Fruit fly (Drosophila melanogaster) whole organism, embryonic: Measurements from ENCODE around the gene CG31636.

Source experiments
- Atf3 ChIP-seq: fragments of 200-800 bp; sonication (Bioruptor generic); optimal IDR thresholded peaks from 3 replicates; lab custom pipeline; 2016; ENCODE audit warnings: missing biosample characterization, missing genetic modification characterization
- CG10147 ChIP-seq: fragments of 200-800 bp; sonication (Bioruptor generic); optimal IDR thresholded peaks from 2 replicates; lab custom pipeline; 2019; ENCODE audit warnings: missing biosample characterization, mild to moderate bottlenecking, missing genetic modification characterization, moderate library complexity
- CG10431 ChIP-seq: fragments of 200-800 bp; sonication (Bioruptor generic); optimal IDR thresholded peaks from 3 replicates; lab custom pipeline; 2018; ENCODE audit warnings: missing biosample characterization, mild to moderate bottlenecking, missing genetic modification characterization
- CG12071 ChIP-seq: fragments of 200-800 bp; sonication (Bioruptor generic); optimal IDR thresholded peaks from 3 replicates; lab custom pipeline; 2018; ENCODE audit warnings: missing biosample characterization, mild to moderate bottlenecking, missing genetic modification characterization
- CG12942 ChIP-seq: fragments of 200-800 bp; sonication (Bioruptor generic); optimal IDR thresholded peaks from 3 replicates; lab custom pipeline; 2016; ENCODE audit warnings: missing biosample characterization, missing genetic modification characterization
- CG13624 ChIP-seq: fragments of 200-800 bp; sonication (Bioruptor generic); optimal IDR thresholded peaks from 2 replicates; lab custom pipeline; 2016; ENCODE audit warnings: missing biosample characterization, missing genetic modification characterization
- CG14050 ChIP-seq: fragments of 200-800 bp; sonication (Bioruptor generic); IDR thresholded peaks from 3 replicates; pipeline ENCODE4 v1.3.6; 2022; ENCODE audit warnings: missing biosample characterization, missing genetic modification characterization
- CG15269 ChIP-seq: fragments of 200-800 bp; sonication (Bioruptor generic); optimal IDR thresholded peaks from 2 replicates; lab custom pipeline; 2018; ENCODE audit warnings: missing biosample characterization, mild to moderate bottlenecking, missing genetic modification characterization, moderate library complexity
- CG15696 ChIP-seq: fragments of 200-800 bp; sonication (Bioruptor generic); optimal IDR thresholded peaks from 2 replicates; lab custom pipeline; 2019; ENCODE audit warnings: missing biosample characterization, mild to moderate bottlenecking, missing genetic modification characterization, moderate library complexity
- CG1647 ChIP-seq: fragments of 200-800 bp; sonication (Bioruptor generic); optimal IDR thresholded peaks from 3 replicates; lab custom pipeline; 2016; ENCODE audit warnings: missing biosample characterization, missing genetic modification characterization
- CG16779 ChIP-seq: fragments of 200-800 bp; sonication (Bioruptor generic); IDR thresholded peaks from 2 replicates; pipeline ENCODE4 v1.3.6; 2022; ENCODE audit warnings: missing biosample characterization, missing genetic modification characterization
- CG17612 ChIP-seq: fragments of 200-800 bp; sonication (Bioruptor generic); IDR thresholded peaks from 2 replicates; pipeline ENCODE4 v1.3.6; 2022; ENCODE audit warnings: missing biosample characterization, missing genetic modification characterization
- CG18476 ChIP-seq: fragments of 200-800 bp; sonication (Bioruptor generic); optimal IDR thresholded peaks from 2 replicates; lab custom pipeline; 2016; ENCODE audit warnings: missing biosample characterization, mild to moderate bottlenecking, missing genetic modification characterization
- CG2129 ChIP-seq: fragments of 200-800 bp; sonication (Bioruptor generic); IDR thresholded peaks from 2 replicates; pipeline ENCODE4 v1.3.6; 2022; ENCODE audit warnings: missing biosample characterization, missing genetic modification characterization; ENCODE audit not compliant: partially characterized antibody
- CG2202 ChIP-seq: fragments of 200-800 bp; sonication (Bioruptor generic); optimal IDR thresholded peaks from 2 replicates; lab custom pipeline; 2018; ENCODE audit warnings: missing biosample characterization, mild to moderate bottlenecking, missing genetic modification characterization
- CG30431 ChIP-seq: fragments of 200-800 bp; sonication (Bioruptor generic); optimal IDR thresholded peaks from 2 replicates; lab custom pipeline; 2017; ENCODE audit warnings: missing biosample characterization, missing genetic modification characterization
- CG3838 ChIP-seq: fragments of 200-800 bp; sonication (Bioruptor generic); optimal IDR thresholded peaks from 3 replicates; lab custom pipeline; 2016; ENCODE audit warnings: missing biosample characterization, missing genetic modification characterization
- CG7372 ChIP-seq: fragments of 200-800 bp; sonication (Bioruptor generic); IDR thresholded peaks from 2 replicates; pipeline ENCODE4 v1.3.6; 2022; ENCODE audit warnings: missing biosample characterization, missing genetic modification characterization
- CG7786 ChIP-seq: fragments of 200-800 bp; sonication (Bioruptor generic); optimal IDR thresholded peaks from 2 replicates; lab custom pipeline; 2016; ENCODE audit warnings: missing biosample characterization, missing genetic modification characterization
- CHES-1-like ChIP-seq: fragments of 200-800 bp; sonication (Bioruptor generic); optimal IDR thresholded peaks from 2 replicates; lab custom pipeline; 2016; ENCODE audit warnings: missing biosample characterization, missing genetic modification characterization
- Doc2 ChIP-seq: fragments of 200-800 bp; sonication (Bioruptor generic); IDR thresholded peaks from 2 replicates; pipeline ENCODE4 v1.3.6; 2022; ENCODE audit warnings: missing biosample characterization, missing genetic modification characterization
- E2f1 ChIP-seq: fragments of 200-800 bp; sonication (Bioruptor generic); IDR thresholded peaks from 2 replicates; pipeline ENCODE4 v1.3.6; 2022; ENCODE audit warnings: missing biosample characterization, missing genetic modification characterization
- Elba2 ChIP-seq: fragments of 200-800 bp; sonication (Bioruptor generic); optimal IDR thresholded peaks from 3 replicates; lab custom pipeline; 2016; ENCODE audit warnings: missing biosample characterization, missing genetic modification characterization
- Ets65A ChIP-seq: fragments of 200-800 bp; sonication (Bioruptor generic); peaks from one replicate; lab custom pipeline; 2016; ENCODE audit warnings: missing biosample characterization, missing genetic modification characterization
- HLH4C ChIP-seq: fragments of 200-800 bp; sonication (Bioruptor generic); IDR thresholded peaks from 3 replicates; pipeline ENCODE4 v1.3.6; 2022; ENCODE audit warnings: missing biosample characterization, missing genetic modification characterization; ENCODE audit not compliant: partially characterized antibody
- Hand ChIP-seq: fragments of 200-800 bp; sonication (Bioruptor generic); optimal IDR thresholded peaks from 2 replicates; lab custom pipeline; 2017; ENCODE audit warnings: mild to moderate bottlenecking, missing biosample characterization, missing genetic modification reagents, missing genetic modification characterization
- Hmx ChIP-seq: fragments of 200-800 bp; sonication (Bioruptor generic); optimal IDR thresholded peaks from 2 replicates; lab custom pipeline; 2016; ENCODE audit warnings: missing biosample characterization, missing genetic modification characterization
- Jarid2 ChIP-seq: fragments of 200-800 bp; sonication (Bioruptor generic); optimal IDR thresholded peaks from 3 replicates; lab custom pipeline; 2017; ENCODE audit warnings: mild to moderate bottlenecking, missing biosample characterization, missing genetic modification reagents, missing genetic modification characterization
- NC2α ChIP-seq: fragments of 200-800 bp; sonication (Bioruptor generic); optimal IDR thresholded peaks from 2 replicates; lab custom pipeline; 2016; ENCODE audit warnings: missing biosample characterization, missing genetic modification characterization
- Oli ChIP-seq: fragments of 200-800 bp; sonication (Bioruptor generic); optimal IDR thresholded peaks from 2 replicates; lab custom pipeline; 2018; ENCODE audit warnings: missing biosample characterization, mild to moderate bottlenecking, missing genetic modification characterization, moderate library complexity
- PHDP ChIP-seq: fragments of 200-800 bp; sonication (Bioruptor generic); optimal IDR thresholded peaks from 3 replicates; lab custom pipeline; 2018; ENCODE audit warnings: missing biosample characterization, mild to moderate bottlenecking, missing genetic modification characterization, moderate library complexity
- Rfx ChIP-seq: fragments of 200-800 bp; sonication (Bioruptor generic); IDR thresholded peaks from 2 replicates; pipeline ENCODE4 v1.3.6; 2022; ENCODE audit warnings: missing biosample characterization, missing genetic modification characterization
- Side ChIP-seq: fragments of 200-800 bp; sonication (Bioruptor generic); optimal IDR thresholded peaks from 2 replicates; lab custom pipeline; 2016; ENCODE audit warnings: missing biosample characterization, missing genetic modification characterization
- Sry-β ChIP-seq: fragments of 200-800 bp; sonication (Bioruptor generic); optimal IDR thresholded peaks from 2 replicates; lab custom pipeline; 2018; ENCODE audit warnings: missing biosample characterization, mild to moderate bottlenecking, missing genetic modification characterization, moderate library complexity
- TFAM ChIP-seq: fragments of 200-800 bp; sonication (Bioruptor generic); optimal IDR thresholded peaks from 2 replicates; lab custom pipeline; 2017; ENCODE audit warnings: missing biosample characterization, missing genetic modification characterization, inconsistent platforms
- amos ChIP-seq: fragments of 200-800 bp; sonication (Bioruptor generic); IDR thresholded peaks from 2 replicates; pipeline ENCODE4 v1.3.6; 2022; ENCODE audit warnings: missing biosample characterization, missing genetic modification characterization; ENCODE audit not compliant: partially characterized antibody
- ap ChIP-seq: fragments of 200-800 bp; sonication (Bioruptor generic); IDR thresholded peaks from 2 replicates; pipeline ENCODE4 v1.3.6; 2022; ENCODE audit warnings: missing biosample characterization, missing genetic modification characterization
- br ChIP-seq: fragments of >200 bp; optimal IDR thresholded peaks from 2 replicates; lab custom pipeline; 2017
- btn ChIP-seq: fragments of 200-800 bp; sonication (Bioruptor generic); optimal IDR thresholded peaks from 2 replicates; lab custom pipeline; 2016; ENCODE audit warnings: missing biosample characterization, missing genetic modification characterization
- cato ChIP-seq: fragments of 200-800 bp; sonication (Bioruptor generic); optimal IDR thresholded peaks from 2 replicates; lab custom pipeline; 2016; ENCODE audit warnings: missing biosample characterization, missing genetic modification characterization, borderline replicate concordance
- crp ChIP-seq, 2 experiments: fragments of 200-800 bp; sonication (Bioruptor generic); optimal IDR thresholded peaks; 2 replicates in 1 of 2; 3 replicates in 1 of 2; lab custom pipeline; 2017; ENCODE audit warnings: missing biosample characterization in 2 of 2, missing genetic modification characterization in 2 of 2, mild to moderate bottlenecking in 1 of 2, moderate library complexity in 1 of 2
- da ChIP-seq: fragments of 200-800 bp; sonication (Bioruptor generic); optimal IDR thresholded peaks from 2 replicates; lab custom pipeline; 2016; ENCODE audit warnings: missing biosample characterization, missing genetic modification characterization
- dmrt99B ChIP-seq: fragments of 200-800 bp; sonication (Bioruptor generic); optimal IDR thresholded peaks from 2 replicates; lab custom pipeline; 2018; ENCODE audit warnings: missing biosample characterization, mild to moderate bottlenecking, missing genetic modification characterization, moderate library complexity
- gfzf ChIP-seq: fragments of 200-800 bp; sonication (Bioruptor generic); optimal IDR thresholded peaks from 2 replicates; lab custom pipeline; 2016; ENCODE audit warnings: missing biosample characterization, mild to moderate bottlenecking, missing genetic modification characterization, moderate library complexity
- maf-S ChIP-seq: fragments of 200-800 bp; sonication (Bioruptor generic); optimal IDR thresholded peaks from 2 replicates; lab custom pipeline; 2016; ENCODE audit warnings: missing biosample characterization, missing genetic modification characterization
- mld ChIP-seq: fragments of 200-800 bp; sonication (Bioruptor generic); IDR thresholded peaks from 3 replicates; pipeline ENCODE4 v1.3.6; 2022; ENCODE audit warnings: missing biosample characterization, missing genetic modification characterization; ENCODE audit not compliant: partially characterized antibody
- pfk ChIP-seq: fragments of 200-800 bp; sonication (Bioruptor generic); optimal IDR thresholded peaks from 2 replicates; lab custom pipeline; 2018; ENCODE audit warnings: missing biosample characterization, mild to moderate bottlenecking, missing genetic modification characterization, moderate library complexity
- phol ChIP-seq: fragments of 200-800 bp; sonication (Bioruptor generic); optimal IDR thresholded peaks from 3 replicates; lab custom pipeline; 2018; ENCODE audit warnings: missing biosample characterization, mild to moderate bottlenecking, missing genetic modification characterization, moderate library complexity
- repo ChIP-seq: fragments of 200-800 bp; sonication (Bioruptor generic); optimal IDR thresholded peaks from 2 replicates; lab custom pipeline; 2016; ENCODE audit warnings: missing biosample characterization, missing genetic modification characterization
- tx ChIP-seq: fragments of 200-800 bp; sonication (Bioruptor generic); optimal IDR thresholded peaks from 2 replicates; lab custom pipeline; 2016; ENCODE audit warnings: missing biosample characterization, missing genetic modification characterization
- usp ChIP-seq: fragments of >200 bp; optimal IDR thresholded peaks from 2 replicates; lab custom pipeline; 2017; ENCODE audit warnings: missing biosample characterization, missing genetic modification characterization
- zen2 ChIP-seq: fragments of 200-800 bp; sonication (Bioruptor generic); IDR thresholded peaks from 3 replicates; pipeline ENCODE4 v1.3.6; 2022; ENCODE audit warnings: missing biosample characterization, missing genetic modification characterization; ENCODE audit not compliant: partially characterized antibody

The CG31636 gene

DNA sequence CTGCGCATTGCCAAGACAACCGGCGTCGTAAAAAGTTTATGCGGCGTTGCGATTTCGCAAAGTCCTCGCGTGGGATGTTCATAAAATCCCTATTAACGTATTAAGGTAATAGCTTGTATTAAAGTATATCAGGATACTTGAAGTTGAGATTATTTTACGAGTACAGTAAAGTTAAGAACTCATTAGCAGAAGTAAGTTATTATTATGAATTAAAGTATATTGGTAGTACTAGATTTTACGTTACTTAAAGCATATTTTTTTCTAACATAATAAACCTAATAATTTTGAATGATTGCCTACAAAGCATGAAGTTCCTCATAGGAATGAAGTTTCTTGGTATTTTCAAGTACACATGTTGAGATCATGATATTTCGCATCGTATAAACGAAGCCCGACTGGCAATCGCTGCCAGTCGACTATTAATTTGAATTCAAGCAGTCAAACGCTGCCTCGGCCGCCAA is 35.9 kb upstream of the CG31636 start (continued):
- TF ChIP-seq HLH4C (GFP tag; lab: Robert Waterston, UW) = no peak
- no peak for TF ChIP-seq CG12071 (GFP tag; lab: Kevin White, UChicago)
- TF ChIP-seq CG14050 (GFP tag; lab: Robert Waterston, UW) = no peak
- TF ChIP-seq CG1647 (GFP tag; lab: Kevin White, UChicago) = no peak
- TF ChIP-seq da (GFP tag; lab: Kevin White, UChicago) = no peak
- no peak for TF ChIP-seq CG30431 (GFP tag; lab: Kevin White, UChicago)
- no peak for TF ChIP-seq Atf3
- no peak for TF ChIP-seq Sry-β (GFP tag; lab: Kevin White, UChicago)
- no peak for TF ChIP-seq CHES-1-like (GFP tag; lab: Kevin White, UChicago)
- no peak for TF ChIP-seq crp (GFP tag; optimal IDR thresholded peaks at IDR 0.05; lab: Kevin White, UChicago)
- peak; percentile 50 for TF ChIP-seq PHDP
- TF ChIP-seq CG10147 (GFP tag; lab: Kevin White, UChicago) = peak; percentile 34
- 0 out of 2 replicates have a peak, but pooled peaks have one; percentile 10 for TF ChIP-seq E2f1 (GFP tag; lab: Robert Waterston, UW)
- no peak for TF ChIP-seq CG13624
- no peak for TF ChIP-seq CG17612 (GFP tag; lab: Robert Waterston, UW)
- no peak for TF ChIP-seq gfzf (GFP tag; lab: Kevin White, UChicago)
- TF ChIP-seq TFAM (GFP tag; lab: Kevin White, UChicago) = no peak
- TF ChIP-seq CG3838 (GFP tag; lab: Kevin White, UChicago) = no peak
- TF ChIP-seq CG12942 (GFP tag; lab: Kevin White, UChicago) = no peak
- no peak for TF ChIP-seq btn
- no peak for TF ChIP-seq CG7372
- TF ChIP-seq Jarid2 (GFP tag; lab: Kevin White, UChicago) = no peak
- TF ChIP-seq Doc2 = no peak
- no peak for TF ChIP-seq repo
- no peak for TF ChIP-seq CG16779 (GFP tag; lab: Robert Waterston, UW)
- peak; percentile 75 for TF ChIP-seq dmrt99B (tag; lab: Kevin White, UChicago)
- TF ChIP-seq Hand (GFP tag; lab: Kevin White, UChicago) = peak; percentile 45
- no peak for TF ChIP-seq CG2129
- TF ChIP-seq CG2202 = no peak
- peak; percentile 59 for TF ChIP-seq Oli (tag; lab: Kevin White, UChicago)
- peak; percentile 54 for TF ChIP-seq CG15269
- no peak for TF ChIP-seq amos (GFP tag; lab: Robert Waterston, UW)
- TF ChIP-seq maf-S (GFP tag; lab: Kevin White, UChicago) = no peak
- TF ChIP-seq mld (GFP tag; lab: Robert Waterston, UW) = no peak
- TF ChIP-seq zen2 (GFP tag; lab: Robert Waterston, UW) = no peak
- no peak for TF ChIP-seq usp (GFP tag; lab: Kevin White, UChicago)
- no peak for TF ChIP-seq cato
- no peak for TF ChIP-seq NC2α (GFP tag; lab: Kevin White, UChicago)
- peak; percentile 10 for TF ChIP-seq CG10431 (GFP tag; lab: Kevin White, UChicago)
- no peak for TF ChIP-seq br (lab: Kevin White, UChicago)
- TF ChIP-seq CG18476 (GFP tag; lab: Kevin White, UChicago) = no peak
- no peak for TF ChIP-seq tx
- no peak for TF ChIP-seq ap (GFP tag; lab: Robert Waterston, UW)
- no peak for TF ChIP-seq Rfx (GFP tag; lab: Robert Waterston, UW)
- no peak for TF ChIP-seq pfk
- no peak for TF ChIP-seq Elba2 (GFP tag; lab: Kevin White, UChicago)
- TF ChIP-seq phol (tag; lab: Kevin White, UChicago) = peak; percentile 73
- TF ChIP-seq Hmx (GFP tag; lab: Kevin White, UChicago) = no peak
- TF ChIP-seq Ets65A (GFP tag; lab: Kevin White, UChicago) = peak; percentile 60
- peak; percentile 26 for TF ChIP-seq CG15696 (tag; lab: Kevin White, UChicago)
- no peak for TF ChIP-seq CG7786
- TF ChIP-seq Side (GFP tag; lab: Kevin White, UChicago) = peak; percentile 2
